Fruit fly (Drosophila melanogaster): ENCODE measurements around the gene ND-13B.
A peak's percentile ranks its signal among the peaks of the same experiment; 100 is the strongest.

Gene ND-13B

DNA sequence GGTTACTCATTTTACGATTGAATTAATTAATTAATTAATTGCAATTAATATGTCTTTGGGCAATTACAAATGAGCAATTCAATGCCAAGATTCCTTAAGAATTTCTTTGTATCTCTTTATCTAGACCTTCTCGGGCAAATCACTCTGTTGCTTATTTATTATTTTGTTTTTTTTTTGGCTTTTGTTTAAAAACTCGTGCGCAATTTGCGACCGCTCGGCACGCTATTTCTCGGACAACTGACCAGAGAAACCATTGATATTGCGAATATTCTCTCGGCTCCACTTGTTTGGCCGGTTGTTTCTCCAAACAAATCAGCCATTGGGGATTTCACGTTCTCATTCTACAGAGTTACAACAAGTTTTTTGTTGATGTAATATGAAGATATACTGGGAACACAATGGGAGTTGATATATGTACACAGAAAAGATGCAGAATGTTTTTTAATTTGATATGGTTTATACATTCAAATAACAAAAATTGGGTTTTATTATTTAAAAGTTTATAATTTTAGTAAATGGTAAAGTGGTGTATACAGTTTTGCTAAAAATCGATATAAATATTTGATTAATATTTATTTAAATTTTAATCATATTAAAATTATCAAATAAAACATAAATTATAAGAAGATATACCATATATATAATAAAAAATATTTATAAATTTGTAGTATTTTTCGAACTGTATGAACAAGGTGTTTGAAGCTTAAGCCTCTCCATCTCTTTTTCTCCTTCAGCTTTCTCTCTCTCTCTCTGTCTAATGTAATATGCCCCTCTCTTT, 2.9 kb upstream of the ND-13B start, which contains the start of gene NijA (continued):
- TF ChIP-seq CG6163 (GFP tag; IDR thresholded peaks at IDR 0.05): peak; percentile 40; the same call in 1 of the 3 replicates
- TF ChIP-seq Sox14 (GFP tag; optimal IDR thresholded peaks at IDR 0.05): no peak
- TF ChIP-seq dac (GFP tag; optimal IDR thresholded peaks at IDR 0.05): no peak
- peak; percentile 20 for TF ChIP-seq Eip93F (GFP tag; optimal IDR thresholded peaks at IDR 0.05)
- TF ChIP-seq CG8119 (GFP tag; IDR thresholded peaks at IDR 0.05): peak; percentile 81
- peak; percentile 35 for TF ChIP-seq vri (GFP tag; optimal IDR thresholded peaks at IDR 0.05)
- peak; percentile 74 for TF ChIP-seq esn (GFP tag; optimal IDR thresholded peaks at IDR 0.05)
- peak; percentile 84 for TF ChIP-seq Ets96B (tag; optimal IDR thresholded peaks at IDR 0.05)
- peak; percentile 73 for TF ChIP-seq CG8632 (GFP tag; optimal IDR thresholded peaks at IDR 0.05)
- no peak for TF ChIP-seq topi (GFP tag; optimal IDR thresholded peaks at IDR 0.05)
- TF ChIP-seq CG6792 (GFP tag; optimal IDR thresholded peaks at IDR 0.05): peak; percentile 66
- peak; percentile 74 for TF ChIP-seq CG34406 (GFP tag; optimal IDR thresholded peaks at IDR 0.05)
- peak; percentile 23 for TF ChIP-seq Eip75B (GFP tag; optimal IDR thresholded peaks at IDR 0.05)
- TF ChIP-seq CG16779 (tag; optimal IDR thresholded peaks at IDR 0.05): peak; percentile 53
- peak; percentile 55 for TF ChIP-seq CG3919 (GFP tag; optimal IDR thresholded peaks at IDR 0.05)
- peak; percentile 59 for TF ChIP-seq svp (GFP tag)
- peak; percentile 72 for TF ChIP-seq Lpt (GFP tag; optimal IDR thresholded peaks at IDR 0.05)
- TF ChIP-seq CG6854 (GFP tag; optimal IDR thresholded peaks at IDR 0.05): peak; percentile 10
- TF ChIP-seq ss (GFP tag; optimal IDR thresholded peaks at IDR 0.05): peak; percentile 28 to 56
- TF ChIP-seq achi (GFP tag; optimal IDR thresholded peaks at IDR 0.05): peak; percentile 62
- TF ChIP-seq acj6 (GFP tag; optimal IDR thresholded peaks at IDR 0.05): peak; percentile 53

DNA sequence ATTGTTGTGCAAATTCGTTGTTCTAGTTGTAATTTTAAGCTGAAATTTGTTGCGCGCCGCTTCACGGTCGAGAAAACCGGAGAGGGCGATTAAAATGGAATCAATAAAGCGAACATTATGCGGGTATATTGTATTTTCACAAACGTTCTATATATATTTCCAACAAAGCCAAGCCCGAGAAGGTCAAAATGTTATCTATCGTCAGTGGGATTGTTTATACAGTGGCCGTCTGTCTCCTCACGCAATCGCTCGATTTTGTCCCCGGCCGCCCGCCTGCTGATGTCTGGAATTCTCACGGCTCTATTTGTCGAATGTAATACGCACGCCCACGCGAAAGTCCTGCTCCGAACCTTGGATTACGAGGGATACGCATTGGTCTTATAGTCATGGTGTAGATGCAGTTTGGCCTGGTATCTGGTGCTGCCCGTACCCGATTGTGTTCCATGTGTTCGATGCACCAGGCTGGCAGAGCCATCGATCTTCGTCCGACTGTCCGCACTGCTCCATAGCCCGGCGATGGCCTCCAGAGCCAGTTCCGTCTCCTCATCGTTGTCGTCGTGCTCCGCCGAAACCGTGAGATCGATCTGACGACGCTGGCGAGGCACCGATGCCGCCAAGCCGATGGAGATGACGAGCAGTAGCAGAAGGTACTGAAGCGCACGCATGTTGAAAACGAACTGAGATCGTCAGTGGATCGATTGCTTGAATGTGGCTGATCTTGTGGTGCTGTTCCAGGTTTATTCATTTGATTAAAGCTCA, 1.3 kb downstream of the ND-13B start, which contains the start of gene CG33493:
CG33493 (minus strand) TSS at position 709 of the 759 bp plus-strand sequence.
- TF ChIP-seq svp (GFP tag): peak; percentile 92
- no peak for TF ChIP-seq cyc (GFP tag; optimal IDR thresholded peaks at IDR 0.05)

dm6 chr3L:10690904-10691408, 3.0 kb downstream of the ND-13B start, which contains the start of gene CG11811:
TSS of gene CG11811 (plus strand) at chr3L:10691024.
- TF ChIP-seq Blimp-1 (GFP tag; optimal IDR thresholded peaks at IDR 0.05) (no peak), fkh (GFP tag; optimal IDR thresholded peaks at IDR 0.05) (peak; percentile 13), eg (GFP tag; IDR thresholded peaks at IDR 0.05) (peak; percentile 55; the same call in 2 of the 3 replicates), Sox14 (GFP tag; optimal IDR thresholded peaks at IDR 0.05) (peak; percentile 13), CG7368 (GFP tag; optimal IDR thresholded peaks at IDR 0.05) (no peak), CG15336 (GFP tag; IDR thresholded peaks at IDR 0.05) (no peak), Eip93F (GFP tag; optimal IDR thresholded peaks at IDR 0.05) (no peak), esn (GFP tag; optimal IDR thresholded peaks at IDR 0.05) (peak; percentile 11), CG6792 (GFP tag; optimal IDR thresholded peaks at IDR 0.05) (no peak), Sox15 (GFP tag; optimal IDR thresholded peaks at IDR 0.05) (no peak), Eip78C (GFP tag) (peak; percentile 63), CG6163 (GFP tag; IDR thresholded peaks at IDR 0.05) (peak; percentile 40; the same call in 1 of the 3 replicates), CG11902 (GFP tag; optimal IDR thresholded peaks at IDR 0.05) (no peak), spab (GFP tag; optimal IDR thresholded peaks at IDR 0.05) (no peak)

DNA sequence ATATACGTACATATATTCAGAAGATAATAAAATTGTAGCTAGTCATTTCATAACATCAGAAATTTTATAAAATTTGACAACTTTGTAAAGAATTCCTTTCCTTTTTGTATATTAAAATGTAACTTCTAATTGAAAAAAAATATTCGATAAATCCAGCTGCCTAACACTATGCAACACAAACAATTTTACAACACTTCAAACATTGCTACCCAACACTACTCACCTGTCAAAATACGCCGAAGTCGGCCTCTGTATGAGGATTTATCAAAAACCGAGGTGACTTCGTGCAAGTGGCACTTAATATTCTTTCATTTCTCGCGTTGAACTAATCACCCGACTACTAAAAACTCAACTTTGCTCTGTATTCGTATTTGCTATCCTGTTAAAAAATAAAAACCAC, 7.3 kb downstream of the ND-13B start:
- no peak for TF ChIP-seq CG6276 (GFP tag; optimal IDR thresholded peaks at IDR 0.05)
- TF ChIP-seq vri (GFP tag; optimal IDR thresholded peaks at IDR 0.05): no peak
- TF ChIP-seq fkh (GFP tag; optimal IDR thresholded peaks at IDR 0.05): no peak
- no peak for TF ChIP-seq dac (GFP tag; optimal IDR thresholded peaks at IDR 0.05)

Measured in whole organism, prepupa.